Worm (Caenorhabditis elegans): Measurements from ENCODE around the gene nhr-66.

The nhr-66 gene

ce11 chrIV:8236502-8236901 lies at the start of gene nhr-66:
nhr-66 (minus strand) TSS chrIV:8236602.
- TF ChIP-seq ztf-11 (tag; optimal IDR thresholded peaks at IDR 0.05) (no peak), alr-1 (tag; optimal IDR thresholded peaks at IDR 0.05) (no peak), crh-2 (tag; optimal IDR thresholded peaks at IDR 0.05) (no peak)

- TF ChIP-seq elt-3 (tag; optimal IDR thresholded peaks at IDR 0.05) (no peak), unc-55 (GFP tag; optimal IDR thresholded peaks at IDR 0.05) (peak; percentile 63)
These were observed 46.8 kb upstream of the nhr-66 start for ce11 chrIV:8283214-8283613.

- no peak for TF ChIP-seq nhr-25 (tag; optimal IDR thresholded peaks at IDR 0.05)
- TF ChIP-seq ceh-16 (tag; optimal IDR thresholded peaks at IDR 0.05): no peak
- no peak for TF ChIP-seq egl-27 (tag; optimal IDR thresholded peaks at IDR 0.05)
- TF ChIP-seq mab-5 (tag; optimal IDR thresholded peaks at IDR 0.05): no peak
- TF ChIP-seq peb-1 (tag; optimal IDR thresholded peaks at IDR 0.05): no peak
- TF ChIP-seq zag-1 (tag; optimal IDR thresholded peaks at IDR 0.05): no peak
- no peak for TF ChIP-seq ztf-4 (tag; optimal IDR thresholded peaks at IDR 0.05)
These were observed 40.2 kb upstream of the nhr-66 start, which contains the start of gene K07H8.12 for ce11 chrIV:8276609-8277008. K07H8.12 (minus strand) TSS chrIV:8276709.

ce11 chrIV:8275232-8275631 lies 38.8 kb upstream of the nhr-66 start, which contains the start of gene K07H8.11:
K07H8.11 (minus strand) TSS chrIV:8275332.
- no peak for TF ChIP-seq mdl-1 (tag; optimal IDR thresholded peaks at IDR 0.05)
- no peak for TF ChIP-seq nhr-25 (tag; optimal IDR thresholded peaks at IDR 0.05)
- no peak for TF ChIP-seq blmp-1 (tag; optimal IDR thresholded peaks at IDR 0.05; ENCODE audit: insufficient read depth)
- TF ChIP-seq nhr-21 (tag; optimal IDR thresholded peaks at IDR 0.05): no peak
- TF ChIP-seq sma-3 (GFP tag; optimal IDR thresholded peaks at IDR 0.05): no peak
- TF ChIP-seq lsy-2 (tag; optimal IDR thresholded peaks at IDR 0.05): no peak
- TF ChIP-seq lin-39 (tag; optimal IDR thresholded peaks at IDR 0.05): no peak
- no peak for TF ChIP-seq sma-9 (GFP tag; optimal IDR thresholded peaks at IDR 0.05)
- TF ChIP-seq sma-9 (tag; optimal IDR thresholded peaks at IDR 0.05): no peak

ce11 chrIV:8273334-8273733 lies 36.9 kb upstream of the nhr-66 start:
- TF ChIP-seq elt-3 (tag; optimal IDR thresholded peaks at IDR 0.05) (no peak), ceh-16 (tag; optimal IDR thresholded peaks at IDR 0.05) (no peak), ztf-4 (tag; optimal IDR thresholded peaks at IDR 0.05) (no peak), unc-55 (GFP tag; optimal IDR thresholded peaks at IDR 0.05) (no peak), dmd-4 (tag; optimal IDR thresholded peaks at IDR 0.05) (no peak), gmeb-1 (tag; optimal IDR thresholded peaks at IDR 0.05) (no peak), sma-9 (GFP tag; optimal IDR thresholded peaks at IDR 0.05) (no peak), sma-9 (tag; optimal IDR thresholded peaks at IDR 0.05) (no peak), zag-1 (tag; optimal IDR thresholded peaks at IDR 0.05) (no peak), sem-4 (tag; optimal IDR thresholded peaks at IDR 0.05) (no peak), nhr-129 (tag; optimal IDR thresholded peaks at IDR 0.05) (no peak), snpc-4 (tag; optimal IDR thresholded peaks at IDR 0.05) (no peak), ztf-11 (tag; optimal IDR thresholded peaks at IDR 0.05) (no peak), unc-62 (GFP tag; optimal IDR thresholded peaks at IDR 0.05) (no peak), aly-2 (tag; optimal IDR thresholded peaks at IDR 0.05) (no peak), F13H6.1 (tag; optimal IDR thresholded peaks at IDR 0.05) (no peak), mbf-1 (tag; optimal IDR thresholded peaks at IDR 0.05) (no peak), elt-1 (tag; optimal IDR thresholded peaks at IDR 0.05) (no peak)

ce11 chrIV:8268024-8268423 lies 31.6 kb upstream of the nhr-66 start, which contains the start of the genes K07H8.5 and K07H8.8:
K07H8.5 (plus strand) TSS chrIV:8268324.
K07H8.8 (minus strand) TSS chrIV:8268412.
- TF ChIP-seq blmp-1 (tag; optimal IDR thresholded peaks at IDR 0.05; ENCODE audit: insufficient read depth): no peak
- no peak for TF ChIP-seq aly-2 (tag; optimal IDR thresholded peaks at IDR 0.05)
- no peak for TF ChIP-seq C34F6.9 (tag; optimal IDR thresholded peaks at IDR 0.05)
- TF ChIP-seq ceh-16 (tag; optimal IDR thresholded peaks at IDR 0.05): no peak
- no peak for TF ChIP-seq alr-1 (tag; optimal IDR thresholded peaks at IDR 0.05)
- TF ChIP-seq unc-39 (tag; optimal IDR thresholded peaks at IDR 0.05): no peak
- TF ChIP-seq sma-9 (GFP tag; optimal IDR thresholded peaks at IDR 0.05): no peak
- no peak for TF ChIP-seq sma-9 (tag; optimal IDR thresholded peaks at IDR 0.05)
- no peak for TF ChIP-seq ztf-1 (GFP tag; conservative IDR thresholded peaks at IDR 0.05)
- no peak for TF ChIP-seq nhr-6 (tag; optimal IDR thresholded peaks at IDR 0.05)
- TF ChIP-seq nhr-11 (tag; optimal IDR thresholded peaks at IDR 0.05): no peak
- no peak for TF ChIP-seq lin-13 (GFP tag; optimal IDR thresholded peaks at IDR 0.05)
- no peak for TF ChIP-seq nhr-10 (tag; optimal IDR thresholded peaks at IDR 0.05)
- no peak for TF ChIP-seq nhr-25 (tag; optimal IDR thresholded peaks at IDR 0.05)
- TF ChIP-seq F13H6.1 (tag; optimal IDR thresholded peaks at IDR 0.05): no peak
- TF ChIP-seq crh-2 (tag; optimal IDR thresholded peaks at IDR 0.05): no peak
- TF ChIP-seq nhr-12 (tag; optimal IDR thresholded peaks at IDR 0.05): no peak
